Worm (Caenorhabditis elegans): ENCODE results near the gene Y42H9AR.1.

- TF ChIP-seq dao-5 (tag; optimal IDR thresholded peaks at IDR 0.05) (no peak), him-1 (tag; optimal IDR thresholded peaks at IDR 0.05) (no peak)
These were observed 39.0 kb downstream of the Y42H9AR.1 start, which contains the start of gene faah-2 for ce11 chrIV:8152145-8152544.
